Worm (Caenorhabditis elegans) whole organism, young adult: ENCODE measurements around the gene Y7A9D.1.
A peak's percentile ranks its signal among the peaks of the same experiment; 100 is the strongest.

ENCODE experiments used
- B0035.1 ChIP-seq: sonication (generic microtip); optimal IDR thresholded peaks from 2 replicates; lab custom pipeline; 2016; ENCODE audit warnings: missing genetic modification characterization, mild to moderate bottlenecking, missing compliant biosample characterization, missing genotype, missing genetic modification reagents
- B0336.3 ChIP-seq: fragments of 200-800 bp; sonication (Bioruptor generic); IDR thresholded peaks from 2 replicates; pipeline ENCODE4 v1.3.6; 2022; ENCODE audit warnings: missing genetic modification characterization, missing compliant biosample characterization
- C06A6.2 ChIP-seq: fragments of 200-800 bp; sonication (Bioruptor generic); conservative IDR thresholded peaks from 2 replicates; pipeline ENCODE4 v1.3.6; 2022; ENCODE audit warnings: missing genetic modification characterization, missing compliant biosample characterization
- D2030.7 ChIP-seq: fragments of 200-800 bp; sonication (Bioruptor generic); IDR thresholded peaks from 2 replicates; pipeline ENCODE4 v1.3.6; 2022; ENCODE audit warnings: missing genetic modification reagents, missing genetic modification characterization, missing compliant biosample characterization
- F22D6.2 ChIP-seq: sonication (generic microtip); optimal IDR thresholded peaks from 2 replicates; lab custom pipeline; 2016; ENCODE audit warnings: mild to moderate bottlenecking, missing genetic modification characterization, missing compliant biosample characterization
- F39B2.1 ChIP-seq: fragments of 200-800 bp; sonication (Bioruptor generic); IDR thresholded peaks from 2 replicates; pipeline ENCODE4 v1.3.6; 2022; ENCODE audit warnings: missing genetic modification reagents, missing genetic modification characterization, missing compliant biosample characterization
- F52B5.7 ChIP-seq: sonication (generic microtip); optimal IDR thresholded peaks from 2 replicates; lab custom pipeline; 2016; ENCODE audit warnings: mild to moderate bottlenecking, missing genetic modification characterization, missing compliant biosample characterization
- F55B11.4 ChIP-seq: sonication (generic microtip); optimal IDR thresholded peaks from 2 replicates; lab custom pipeline; 2016; ENCODE audit warnings: missing compliant biosample characterization, missing genetic modification characterization, borderline replicate concordance; ENCODE audit not compliant: insufficient read depth
- K11D2.4 ChIP-seq: fragments of 200-800 bp; sonication (Bioruptor generic); IDR thresholded peaks from 2 replicates; pipeline ENCODE4 v1.3.6; 2022; ENCODE audit warnings: missing genetic modification reagents, missing genetic modification characterization, missing compliant biosample characterization
- T07F8.4 ChIP-seq: sonication (generic microtip); optimal IDR thresholded peaks from 2 replicates; lab custom pipeline; 2016; ENCODE audit warnings: mild to moderate bottlenecking, missing genetic modification characterization, moderate library complexity, missing compliant biosample characterization
- Y67H2A.10 ChIP-seq: fragments of 200-800 bp; sonication (Bioruptor generic); conservative IDR thresholded peaks from 2 replicates; pipeline ENCODE4 v1.3.6; 2022; ENCODE audit warnings: missing genetic modification reagents, missing genetic modification characterization, missing compliant biosample characterization
- Y79H2A.3 ChIP-seq: fragments of 200-800 bp; sonication (Bioruptor generic); conservative IDR thresholded peaks from 2 replicates; pipeline ENCODE4 v1.3.6; 2022; ENCODE audit warnings: missing genetic modification reagents, missing genetic modification characterization, missing compliant biosample characterization
- aptf-2 ChIP-seq: fragments of 200-800 bp; sonication (Bioruptor generic); conservative IDR thresholded peaks from 2 replicates; pipeline ENCODE4 v1.3.6; 2022; ENCODE audit warnings: missing genetic modification reagents, missing genetic modification characterization, missing compliant biosample characterization
- aptf-3 ChIP-seq: fragments of 200-800 bp; sonication (Bioruptor generic); IDR thresholded peaks from 2 replicates; pipeline ENCODE4 v1.3.6; 2022; ENCODE audit warnings: missing genetic modification characterization, missing compliant biosample characterization
- atf-7 ChIP-seq: sonication (generic microtip); optimal IDR thresholded peaks from 2 replicates; lab custom pipeline; 2017; ENCODE audit warnings: mild to moderate bottlenecking, missing genetic modification characterization, missing compliant biosample characterization
- attf-6 ChIP-seq: fragments of 200-800 bp; sonication (Bioruptor generic); IDR thresholded peaks from 2 replicates; pipeline ENCODE4 v1.3.6; 2022; ENCODE audit warnings: missing genetic modification reagents, missing genetic modification characterization, missing compliant biosample characterization
- bed-2 ChIP-seq: fragments of 200-800 bp; sonication (Bioruptor generic); IDR thresholded peaks from 2 replicates; pipeline ENCODE4 v1.3.6; 2022; ENCODE audit warnings: missing genetic modification reagents, missing genetic modification characterization, missing compliant biosample characterization
- ceh-58 ChIP-seq: fragments of 200-800 bp; sonication (Bioruptor generic); IDR thresholded peaks from 2 replicates; pipeline ENCODE4 v1.3.6; 2022; ENCODE audit warnings: missing genetic modification characterization, missing compliant biosample characterization
- chd-7 ChIP-seq: sonication (generic microtip); optimal IDR thresholded peaks from 2 replicates; lab custom pipeline; 2016; ENCODE audit warnings: mild to moderate bottlenecking, missing genetic modification characterization, moderate library complexity, missing compliant biosample characterization
- dox-1 ChIP-seq: fragments of 200-800 bp; sonication (Bioruptor generic); IDR thresholded peaks from 2 replicates; pipeline ENCODE4 v1.3.6; 2022; ENCODE audit warnings: missing genetic modification reagents, missing genetic modification characterization, missing compliant biosample characterization
- egl-18 ChIP-seq: fragments of 200-800 bp; sonication (Bioruptor generic); IDR thresholded peaks from 2 replicates; pipeline ENCODE4 v1.3.6; 2022; ENCODE audit warnings: missing genetic modification reagents, missing genetic modification characterization, missing compliant biosample characterization
- egl-44 ChIP-seq: fragments of 200-800 bp; sonication (Bioruptor generic); IDR thresholded peaks from 2 replicates; pipeline ENCODE4 v1.3.6; 2022; ENCODE audit warnings: missing genetic modification reagents, missing genetic modification characterization, missing compliant biosample characterization
- ekl-4 ChIP-seq: fragments of 200-800 bp; sonication (Bioruptor generic); IDR thresholded peaks from 2 replicates; pipeline ENCODE4 v1.3.6; 2022; ENCODE audit warnings: missing genetic modification reagents, missing genetic modification characterization, missing compliant biosample characterization
- ets-4 ChIP-seq: fragments of 200-800 bp; sonication (Bioruptor generic); optimal IDR thresholded peaks from 2 replicates; lab custom pipeline; 2018; ENCODE audit warnings: mild to moderate bottlenecking, missing genetic modification characterization, missing compliant biosample characterization
- lag-1 ChIP-seq: fragments of 200-800 bp; sonication (Bioruptor generic); IDR thresholded peaks from 2 replicates; pipeline ENCODE4 v1.3.6; 2022; ENCODE audit warnings: missing genetic modification reagents, missing genetic modification characterization, missing compliant biosample characterization
- lin-35 ChIP-seq, 3 experiments: fragments of 150-350 bp in 2 of 3; sonication (generic microtip) in 1 of 3; optimal IDR thresholded peaks; 2 replicates each; lab custom pipeline; 2014 to 2018; ENCODE audit warnings: missing biosample characterization in 3 of 3, missing genetic modification characterization in 3 of 3, missing genetic modification reagents in 3 of 3
- lin-40 ChIP-seq: sonication (generic microtip); optimal IDR thresholded peaks from 2 replicates; lab custom pipeline; 2016; ENCODE audit warnings: missing genetic modification characterization, mild to moderate bottlenecking, missing compliant biosample characterization, missing genotype, missing genetic modification reagents
- lin-54 ChIP-seq: fragments of 200-800 bp; sonication (Bioruptor generic); optimal IDR thresholded peaks from 2 replicates; lab custom pipeline; 2018; ENCODE audit warnings: mild to moderate bottlenecking, missing genetic modification characterization, missing compliant biosample characterization
- lir-1 ChIP-seq: fragments of 200-800 bp; sonication (Bioruptor generic); conservative IDR thresholded peaks from 2 replicates; pipeline ENCODE4 v1.3.6; 2022; ENCODE audit warnings: missing genetic modification reagents, missing genetic modification characterization, missing compliant biosample characterization
- lsl-1 ChIP-seq: fragments of 200-800 bp; sonication (Bioruptor generic); optimal IDR thresholded peaks from 2 replicates; lab custom pipeline; 2018; ENCODE audit warnings: mild to moderate bottlenecking, missing genetic modification characterization, moderate library complexity, missing compliant biosample characterization
- madf-6 ChIP-seq: fragments of 200-800 bp; sonication (Bioruptor generic); IDR thresholded peaks from 2 replicates; pipeline ENCODE4 v1.3.6; 2022; ENCODE audit warnings: missing genetic modification reagents, missing genetic modification characterization, missing compliant biosample characterization
- mcd-1 ChIP-seq: fragments of 200-800 bp; sonication (Bioruptor generic); IDR thresholded peaks from 2 replicates; pipeline ENCODE4 v1.3.6; 2022; ENCODE audit warnings: missing genetic modification reagents, missing genetic modification characterization, missing compliant biosample characterization
- nfya-1 ChIP-seq: sonication (generic microtip); optimal IDR thresholded peaks from 2 replicates; lab custom pipeline; 2017; ENCODE audit warnings: antibody characterized with exemption, missing compliant biosample characterization, missing genetic modification characterization, borderline replicate concordance; ENCODE audit not compliant: insufficient read depth
- nfya-2 ChIP-seq: fragments of 200-800 bp; sonication (Bioruptor generic); IDR thresholded peaks from 2 replicates; pipeline ENCODE4 v1.3.6; 2022; ENCODE audit warnings: missing genetic modification reagents, missing genetic modification characterization, missing compliant biosample characterization
- nhr-120 ChIP-seq: fragments of 200-800 bp; sonication (Bioruptor generic); IDR thresholded peaks from 2 replicates; pipeline ENCODE4 v1.3.6; 2022; ENCODE audit warnings: missing genetic modification characterization, missing compliant biosample characterization
- nhr-179 ChIP-seq: sonication (generic microtip); optimal IDR thresholded peaks from 2 replicates; lab custom pipeline; 2016; ENCODE audit warnings: mild to moderate bottlenecking, missing genetic modification characterization, missing compliant biosample characterization
- pbrm-1 ChIP-seq: fragments of 200-800 bp; sonication (Bioruptor generic); IDR thresholded peaks from 2 replicates; pipeline ENCODE4 v1.3.6; 2022; ENCODE audit warnings: missing genetic modification reagents, missing genetic modification characterization, missing compliant biosample characterization
- rec-8 ChIP-seq, 2 experiments: sonication (generic microtip); optimal IDR thresholded peaks; 2 replicates each; lab custom pipeline; 2016; ENCODE audit warnings: mild to moderate bottlenecking in 2 of 2, missing genetic modification characterization in 2 of 2, missing genetic modification reagents in 2 of 2, missing genotype in 2 of 2, missing biosample characterization in 1 of 2, missing compliant biosample characterization in 1 of 2, moderate library complexity in 1 of 2
- snpc-1.3 ChIP-seq: sonication (generic microtip); optimal IDR thresholded peaks from 2 replicates; lab custom pipeline; 2017; ENCODE audit warnings: missing genetic modification characterization, mild to moderate bottlenecking, missing compliant biosample characterization, antibody characterized with exemption, moderate library complexity, missing genotype, missing genetic modification reagents; ENCODE audit not compliant: insufficient read depth
- snpc-3.4 ChIP-seq: sonication (generic microtip); optimal IDR thresholded peaks from 2 replicates; lab custom pipeline; 2017; ENCODE audit warnings: missing genetic modification characterization, mild to moderate bottlenecking, missing compliant biosample characterization, antibody characterized with exemption, moderate library complexity, missing genotype, missing genetic modification reagents
- sptf-2 ChIP-seq: fragments of 200-800 bp; sonication (Bioruptor generic); optimal IDR thresholded peaks from 2 replicates; lab custom pipeline; 2018; ENCODE audit warnings: mild to moderate bottlenecking, missing genetic modification characterization, missing compliant biosample characterization
- unc-130 ChIP-seq: sonication (generic microtip); optimal IDR thresholded peaks from 2 replicates; lab custom pipeline; 2016; ENCODE audit warnings: missing genetic modification reagents, missing genetic modification characterization, missing compliant biosample characterization
- zfh-2 ChIP-seq: fragments of 200-800 bp; sonication (Bioruptor generic); conservative IDR thresholded peaks from 2 replicates; pipeline ENCODE4 v1.3.6; 2022; ENCODE audit warnings: missing genetic modification reagents, missing genetic modification characterization, missing compliant biosample characterization
- ztf-22 ChIP-seq: fragments of 200-800 bp; sonication (Bioruptor generic); optimal IDR thresholded peaks from 2 replicates; lab custom pipeline; 2018; ENCODE audit warnings: mild to moderate bottlenecking, missing genetic modification characterization, moderate library complexity, missing compliant biosample characterization
- ztf-25 ChIP-seq: fragments of 200-800 bp; sonication (Bioruptor generic); IDR thresholded peaks from 2 replicates; pipeline ENCODE4 v1.3.6; 2022; ENCODE audit warnings: missing genetic modification reagents, missing genetic modification characterization, missing compliant biosample characterization
- ztf-28 ChIP-seq: fragments of 200-800 bp; sonication (Bioruptor generic); IDR thresholded peaks from 2 replicates; pipeline ENCODE4 v1.3.6; 2022; ENCODE audit warnings: missing genetic modification reagents, missing genetic modification characterization, missing compliant biosample characterization
- ztf-3 ChIP-seq: fragments of 200-800 bp; sonication (Bioruptor generic); optimal IDR thresholded peaks from 2 replicates; lab custom pipeline; 2018; ENCODE audit warnings: mild to moderate bottlenecking, missing genetic modification characterization, missing compliant biosample characterization

Gene Y7A9D.1

ce11 chrIV:16381933-16382591 is at the start of gene Y7A9D.1 (continued):
- TF ChIP-seq egl-44, result no peak
- no peak for TF ChIP-seq sptf-2 (GFP tag; lab: Kevin White, UChicago)
- peak in 1 of 3 experiments; percentile 40 for TF ChIP-seq lin-35 (GFP tag; optimal IDR thresholded peaks at IDR 0.05; lab: Kevin White, UChicago)
- peak; percentile 69 for TF ChIP-seq mcd-1 (GFP tag; lab: Robert Waterston, UW)
- no peak for TF ChIP-seq pbrm-1
- peak; percentile 42 for TF ChIP-seq T07F8.4 (tag; lab: Kevin White, UChicago)
- no peak for TF ChIP-seq F55B11.4 (tag; lab: Kevin White, UChicago)
- no peak for TF ChIP-seq ztf-28 (GFP tag; lab: Robert Waterston, UW)
- TF ChIP-seq lin-54 (GFP tag; lab: Kevin White, UChicago), result no peak
- no peak for TF ChIP-seq ztf-3 (GFP tag; lab: Kevin White, UChicago)
- TF ChIP-seq snpc-1.3 (tag; lab: Kevin White, UChicago), result peak; percentile 84
- TF ChIP-seq aptf-3 (GFP tag; lab: Robert Waterston, UW), result no peak
- no peak; the same call in 1 of the 2 replicates for TF ChIP-seq zfh-2 (GFP tag; lab: Robert Waterston, UW)
- TF ChIP-seq nfya-2 (GFP tag; lab: Robert Waterston, UW), result no peak
- no peak for TF ChIP-seq ztf-22
- no peak for TF ChIP-seq B0336.3
- peak; percentile 86 for TF ChIP-seq D2030.7 (GFP tag; lab: Robert Waterston, UW)
- TF ChIP-seq K11D2.4, result no peak
- TF ChIP-seq nhr-120 (GFP tag; lab: Robert Waterston, UW), result no peak
- peak; percentile 52; the same call in 1 of the 2 replicates for TF ChIP-seq lir-1 (GFP tag; lab: Robert Waterston, UW)
- no peak for TF ChIP-seq ceh-58 (GFP tag; lab: Robert Waterston, UW)
- TF ChIP-seq lag-1 (GFP tag; lab: Robert Waterston, UW), result no peak; the same call in 1 of the 2 replicates
- no peak for TF ChIP-seq B0035.1
- no peak for TF ChIP-seq lin-40
- no peak for TF ChIP-seq Y67H2A.10 (GFP tag; lab: Robert Waterston, UW)
- TF ChIP-seq snpc-3.4 (tag; lab: Kevin White, UChicago), result peak; percentile 78
- TF ChIP-seq aptf-2, result 0 out of 2 replicates have a peak, but pooled peaks have one; percentile 56
- TF ChIP-seq F22D6.2 (tag; lab: Kevin White, UChicago), result no peak
- no peak for TF ChIP-seq madf-6 (GFP tag; lab: Robert Waterston, UW)
- no peak for TF ChIP-seq egl-18 (GFP tag; lab: Robert Waterston, UW)
- TF ChIP-seq attf-6 (GFP tag; lab: Robert Waterston, UW), result peak; percentile 99
- no peak for TF ChIP-seq dox-1 (GFP tag; lab: Robert Waterston, UW)
- TF ChIP-seq atf-7 (tag; lab: Kevin White, UChicago), result no peak
- no peak for TF ChIP-seq nhr-179 (tag; lab: Kevin White, UChicago)
- TF ChIP-seq bed-2 (GFP tag; lab: Robert Waterston, UW), result no peak
- TF ChIP-seq Y79H2A.3 (GFP tag; lab: Robert Waterston, UW), result no peak
- TF ChIP-seq rec-8 (tag; optimal IDR thresholded peaks at IDR 0.05; lab: Kevin White, UChicago), result peak in 1 of 2 experiments; percentile 20
- no peak for TF ChIP-seq F52B5.7 (tag; lab: Kevin White, UChicago)
- peak; percentile 22 for TF ChIP-seq lsl-1
- TF ChIP-seq ztf-25, result no peak
- TF ChIP-seq nfya-1 (tag; lab: Kevin White, UChicago), result no peak
- no peak for TF ChIP-seq unc-130
- TF ChIP-seq ets-4 (GFP tag; lab: Kevin White, UChicago), result no peak
- peak; percentile 66 for TF ChIP-seq ekl-4 (GFP tag; lab: Robert Waterston, UW)
- TF ChIP-seq chd-7, result no peak
- TF ChIP-seq F39B2.1, result no peak
- no peak for TF ChIP-seq C06A6.2
